Fruit fly (Drosophila melanogaster) whole organism, embryonic: ENCODE measurements around the gene CG43618.
A peak's percentile ranks its signal among the peaks of the same experiment; 100 is the strongest.

Source experiments
- B-H1 ChIP-seq: fragments of 200-800 bp; sonication (Bioruptor generic); IDR thresholded peaks from 3 replicates; pipeline ENCODE4 v1.3.6; 2022; ENCODE audit warnings: missing biosample characterization, missing genetic modification characterization
- CG14710 ChIP-seq: fragments of 200-800 bp; sonication (Bioruptor generic); optimal IDR thresholded peaks from 3 replicates; lab custom pipeline; 2019; ENCODE audit warnings: missing biosample characterization, mild to moderate bottlenecking, missing genetic modification characterization, moderate library complexity
- CG15479 ChIP-seq: fragments of 200-800 bp; sonication (Bioruptor generic); optimal IDR thresholded peaks from 3 replicates; lab custom pipeline; 2019; ENCODE audit warnings: missing biosample characterization, mild to moderate bottlenecking, missing genetic modification characterization, moderate library complexity
- CG1602 ChIP-seq: fragments of 200-800 bp; sonication (Bioruptor generic); optimal IDR thresholded peaks from 3 replicates; lab custom pipeline; 2016; ENCODE audit warnings: missing biosample characterization, missing genetic modification characterization
- CG16813 ChIP-seq: fragments of 200-800 bp; sonication (Bioruptor generic); IDR thresholded peaks from 3 replicates; pipeline ENCODE4 v1.3.6; 2022; ENCODE audit warnings: missing biosample characterization, missing genetic modification characterization; ENCODE audit not compliant: partially characterized antibody
- CG16863 ChIP-seq: fragments of 200-800 bp; sonication (Bioruptor generic); optimal IDR thresholded peaks from 3 replicates; lab custom pipeline; 2016; ENCODE audit warnings: missing biosample characterization, missing genetic modification characterization
- CG17802 ChIP-seq: fragments of 200-800 bp; sonication (Bioruptor generic); optimal IDR thresholded peaks from 2 replicates; lab custom pipeline; 2018; ENCODE audit warnings: missing biosample characterization, mild to moderate bottlenecking, missing genetic modification characterization, moderate library complexity
- CG2875 ChIP-seq: fragments of 200-800 bp; sonication (Bioruptor generic); optimal IDR thresholded peaks from 2 replicates; lab custom pipeline; 2017; ENCODE audit warnings: missing biosample characterization, mild to moderate bottlenecking, missing genetic modification characterization, missing genetic modification reagents
- CG30403 ChIP-seq: fragments of 200-800 bp; sonication (Bioruptor generic); optimal IDR thresholded peaks from 3 replicates; lab custom pipeline; 2016; ENCODE audit warnings: missing biosample characterization, missing genetic modification characterization
- CG31224 ChIP-seq: fragments of 200-800 bp; sonication (Bioruptor generic); IDR thresholded peaks from 2 replicates; pipeline ENCODE4 v1.3.6; 2022; ENCODE audit warnings: missing biosample characterization, missing genetic modification characterization
- CG33213 ChIP-seq: fragments of 200-800 bp; sonication (Bioruptor generic); optimal IDR thresholded peaks from 3 replicates; lab custom pipeline; 2016; ENCODE audit warnings: missing biosample characterization, missing genetic modification characterization
- CG34224 ChIP-seq: fragments of 200-800 bp; sonication (Bioruptor generic); IDR thresholded peaks from 3 replicates; pipeline ENCODE4 v1.3.6; 2022; ENCODE audit warnings: missing biosample characterization, missing genetic modification characterization; ENCODE audit not compliant: partially characterized antibody
- CG34376 ChIP-seq: fragments of 200-800 bp; sonication (Bioruptor generic); optimal IDR thresholded peaks from 2 replicates; lab custom pipeline; 2018; ENCODE audit warnings: missing biosample characterization, mild to moderate bottlenecking, missing genetic modification characterization
- CG3838 ChIP-seq: fragments of 200-800 bp; sonication (Bioruptor generic); optimal IDR thresholded peaks from 3 replicates; lab custom pipeline; 2016; ENCODE audit warnings: missing biosample characterization, missing genetic modification characterization
- CG6254 ChIP-seq: fragments of 200-800 bp; sonication (Bioruptor generic); optimal IDR thresholded peaks from 3 replicates; lab custom pipeline; 2017; ENCODE audit warnings: mild to moderate bottlenecking, missing biosample characterization, missing genetic modification reagents, missing genetic modification characterization
- CG6791 ChIP-seq: fragments of 200-800 bp; sonication (Bioruptor generic); IDR thresholded peaks from 3 replicates; pipeline ENCODE4 v1.3.6; 2022; ENCODE audit warnings: missing biosample characterization, missing genetic modification characterization; ENCODE audit not compliant: partially characterized antibody
- D ChIP-seq, 2 experiments: fragments of 200-800 bp in 1 of 2; fragments of >200 bp in 1 of 2; sonication (Bioruptor generic) in 1 of 2; optimal IDR thresholded peaks; 2 replicates in 1 of 2; 3 replicates in 1 of 2; lab custom pipeline; 2017; ENCODE audit warnings: mild to moderate bottlenecking in 1 of 2, missing biosample characterization in 1 of 2, missing genetic modification characterization in 1 of 2, missing genetic modification reagents in 1 of 2
- Dad ChIP-seq: fragments of 200-800 bp; sonication (Bioruptor generic); optimal IDR thresholded peaks from 3 replicates; lab custom pipeline; 2016; ENCODE audit warnings: missing biosample characterization, missing genetic modification characterization
- Dbx ChIP-seq: fragments of 200-800 bp; sonication (Bioruptor generic); IDR thresholded peaks from 3 replicates; pipeline ENCODE4 v1.3.6; 2022; ENCODE audit warnings: missing biosample characterization, missing genetic modification characterization
- Dref ChIP-seq: fragments of 200-800 bp; sonication (Bioruptor generic); IDR thresholded peaks from 2 replicates; pipeline ENCODE4 v1.3.6; 2022; ENCODE audit warnings: missing biosample characterization, missing genetic modification characterization
- Gug ChIP-seq: fragments of 200-800 bp; sonication (Bioruptor generic); IDR thresholded peaks from 4 replicates; pipeline ENCODE4 v1.3.6; 2022; ENCODE audit warnings: missing biosample characterization, missing genetic modification characterization
- MBD-R2 ChIP-seq: fragments of 200-800 bp; sonication (Bioruptor generic); IDR thresholded peaks from 2 replicates; pipeline ENCODE4 v1.3.6; 2022; ENCODE audit warnings: missing biosample characterization, missing genetic modification characterization
- Opbp ChIP-seq: fragments of 200-800 bp; sonication (Bioruptor generic); IDR thresholded peaks from 3 replicates; pipeline ENCODE4 v1.3.6; 2022; ENCODE audit warnings: missing biosample characterization, missing genetic modification characterization; ENCODE audit not compliant: partially characterized antibody
- Poxn ChIP-seq: fragments of 200-800 bp; sonication (Bioruptor generic); IDR thresholded peaks from 2 replicates; pipeline ENCODE4 v1.3.6; 2022; ENCODE audit warnings: missing biosample characterization, missing genetic modification characterization
- Sox102F ChIP-seq: fragments of 200-800 bp; sonication (Bioruptor generic); optimal IDR thresholded peaks from 2 replicates; lab custom pipeline; 2018; ENCODE audit warnings: missing biosample characterization, mild to moderate bottlenecking, missing genetic modification characterization, moderate library complexity
- TFAM ChIP-seq: fragments of 200-800 bp; sonication (Bioruptor generic); optimal IDR thresholded peaks from 2 replicates; lab custom pipeline; 2017; ENCODE audit warnings: missing biosample characterization, missing genetic modification characterization, inconsistent platforms
- amos ChIP-seq: fragments of 200-800 bp; sonication (Bioruptor generic); IDR thresholded peaks from 2 replicates; pipeline ENCODE4 v1.3.6; 2022; ENCODE audit warnings: missing biosample characterization, missing genetic modification characterization; ENCODE audit not compliant: partially characterized antibody
- bsh ChIP-seq, 2 experiments: fragments of 200-800 bp; sonication (Bioruptor generic); optimal IDR thresholded peaks; 2 replicates each; lab custom pipeline; 2017 to 2018; ENCODE audit warnings: mild to moderate bottlenecking in 2 of 2, missing biosample characterization in 2 of 2, missing genetic modification characterization in 2 of 2, moderate library complexity in 1 of 2
- corto ChIP-seq: fragments of 200-800 bp; sonication (Bioruptor generic); optimal IDR thresholded peaks from 2 replicates; lab custom pipeline; 2016; ENCODE audit warnings: missing biosample characterization, mild to moderate bottlenecking, missing genetic modification characterization, moderate library complexity
- dpn ChIP-seq, 2 experiments: fragments of 200-800 bp; sonication (Bioruptor generic); optimal IDR thresholded peaks; 3 replicates each; lab custom pipeline; 2016; ENCODE audit warnings: missing biosample characterization in 2 of 2, missing genetic modification characterization in 2 of 2
- esg ChIP-seq: fragments of 200-800 bp; sonication (Bioruptor generic); conservative IDR thresholded peaks from 2 replicates; pipeline ENCODE4 v1.3.6; 2022; ENCODE audit warnings: missing biosample characterization, missing genetic modification characterization
- exex ChIP-seq: fragments of 200-800 bp; sonication (Bioruptor generic); optimal IDR thresholded peaks from 4 replicates; lab custom pipeline; 2018; ENCODE audit warnings: missing biosample characterization, mild to moderate bottlenecking, missing genetic modification characterization, moderate library complexity
- hbn ChIP-seq: fragments of 200-800 bp; sonication (Bioruptor generic); IDR thresholded peaks from 2 replicates; pipeline ENCODE4 v1.3.6; 2022; ENCODE audit warnings: missing biosample characterization, missing genetic modification characterization; ENCODE audit not compliant: partially characterized antibody
- inv ChIP-seq: fragments of 200-800 bp; sonication (Bioruptor generic); IDR thresholded peaks from 2 replicates; pipeline ENCODE4 v1.3.6; 2022; ENCODE audit warnings: missing biosample characterization, missing genetic modification characterization; ENCODE audit not compliant: partially characterized antibody
- kni ChIP-seq: fragments of 200-800 bp; sonication (Bioruptor generic); optimal IDR thresholded peaks from 3 replicates; lab custom pipeline; 2017; ENCODE audit warnings: mild to moderate bottlenecking, missing biosample characterization, missing genetic modification reagents, missing genetic modification characterization
- knrl ChIP-seq: fragments of 200-800 bp; sonication (Bioruptor generic); IDR thresholded peaks from 3 replicates; pipeline ENCODE4 v1.3.6; 2022; ENCODE audit warnings: missing biosample characterization, missing genetic modification characterization; ENCODE audit not compliant: partially characterized antibody
- lilli ChIP-seq: fragments of 200-800 bp; sonication (Bioruptor generic); optimal IDR thresholded peaks from 3 replicates; lab custom pipeline; 2016; ENCODE audit warnings: missing biosample characterization, missing genetic modification characterization
- mirr ChIP-seq: fragments of 200-800 bp; sonication (Bioruptor generic); optimal IDR thresholded peaks from 3 replicates; lab custom pipeline; 2018; ENCODE audit warnings: missing biosample characterization, mild to moderate bottlenecking, missing genetic modification characterization
- nau ChIP-seq: fragments of 200-800 bp; sonication (Bioruptor generic); optimal IDR thresholded peaks from 3 replicates; lab custom pipeline; 2017; ENCODE audit warnings: missing biosample characterization, mild to moderate bottlenecking, missing genetic modification characterization, missing genetic modification reagents
- nerfin-2 ChIP-seq: fragments of 200-800 bp; sonication (Bioruptor generic); IDR thresholded peaks from 2 replicates; pipeline ENCODE4 v1.3.6; 2022; ENCODE audit warnings: missing biosample characterization, missing genetic modification characterization; ENCODE audit not compliant: partially characterized antibody
- psq ChIP-seq: fragments of 200-800 bp; sonication (Bioruptor generic); optimal IDR thresholded peaks from 2 replicates; lab custom pipeline; 2017; ENCODE audit warnings: missing biosample characterization, missing genetic modification characterization
- pum ChIP-seq: fragments of 200-800 bp; sonication (Bioruptor generic); optimal IDR thresholded peaks from 2 replicates; lab custom pipeline; 2016; ENCODE audit warnings: missing biosample characterization, missing genetic modification characterization
- slou ChIP-seq: fragments of 200-800 bp; sonication (Bioruptor generic); optimal IDR thresholded peaks from 3 replicates; lab custom pipeline; 2016; ENCODE audit warnings: missing biosample characterization, missing genetic modification characterization
- twi ChIP-seq: fragments of 200-800 bp; optimal IDR thresholded peaks from 2 replicates; lab custom pipeline; 2019; ENCODE audit warnings: missing biosample characterization, mild to moderate bottlenecking, missing genetic modification characterization, moderate library complexity
- tx ChIP-seq: fragments of 200-800 bp; sonication (Bioruptor generic); optimal IDR thresholded peaks from 2 replicates; lab custom pipeline; 2016; ENCODE audit warnings: missing biosample characterization, missing genetic modification characterization
- vnd ChIP-seq: fragments of 200-800 bp; sonication (Bioruptor generic); IDR thresholded peaks from 3 replicates; pipeline ENCODE4 v1.3.6; 2022; ENCODE audit warnings: missing biosample characterization, missing genetic modification characterization; ENCODE audit not compliant: partially characterized antibody
- zfh1 ChIP-seq: fragments of 200-800 bp; sonication (Bioruptor generic); IDR thresholded peaks from 3 replicates; pipeline ENCODE4 v1.3.6; 2022; ENCODE audit warnings: missing biosample characterization, missing genetic modification characterization

The CG43618 gene

dm6 chr3R:8030151-8030899, 18.6 kb upstream of the CG43618 start, which contains the start of the genes CG10903 and CG2747 (continued):
- TF ChIP-seq CG3838 (GFP tag; lab: Kevin White, UChicago), result no peak
- TF ChIP-seq CG2875 (GFP tag; lab: Kevin White, UChicago), result no peak
- peak; percentile 45 for TF ChIP-seq twi (tag; lab: Kevin White, UChicago)
- peak; percentile 74 for TF ChIP-seq kni (GFP tag; lab: Kevin White, UChicago)
- TF ChIP-seq B-H1, result no peak
- peak; percentile 65 for TF ChIP-seq hbn (GFP tag; lab: Robert Waterston, UW)
- peak; percentile 68; the same call in 2 of the 3 replicates for TF ChIP-seq CG6791 (GFP tag; lab: Robert Waterston, UW)
- no peak for TF ChIP-seq CG31224 (GFP tag; lab: Robert Waterston, UW)
- TF ChIP-seq dpn (GFP tag; optimal IDR thresholded peaks at IDR 0.05; lab: Kevin White, UChicago), result peak in 1 of 2 experiments; percentile 10
- no peak for TF ChIP-seq CG1602 (GFP tag; lab: Kevin White, UChicago)
- TF ChIP-seq CG17802, result no peak
- TF ChIP-seq Gug, result no peak
- TF ChIP-seq CG14710, result peak; percentile 27
- peak; percentile 62 for TF ChIP-seq CG34224
- TF ChIP-seq knrl, result peak; percentile 66
- peak; percentile 29 for TF ChIP-seq D (optimal IDR thresholded peaks at IDR 0.05; lab: Kevin White, UChicago)
- no peak for TF ChIP-seq D (GFP tag; optimal IDR thresholded peaks at IDR 0.05; lab: Kevin White, UChicago)
- TF ChIP-seq CG33213 (GFP tag; lab: Kevin White, UChicago), result no peak
- TF ChIP-seq exex (tag; lab: Kevin White, UChicago), result peak; percentile 39
- TF ChIP-seq corto (GFP tag; lab: Kevin White, UChicago), result no peak
- no peak for TF ChIP-seq TFAM (GFP tag; lab: Kevin White, UChicago)
- TF ChIP-seq CG6254 (GFP tag; lab: Kevin White, UChicago), result no peak
- TF ChIP-seq psq, result no peak
- peak; percentile 33; the same call in 1 of the 3 replicates for TF ChIP-seq vnd
- peak; percentile 68 for TF ChIP-seq Dref (GFP tag; lab: Robert Waterston, UW)
- peak; percentile 16; the same call in 1 of the 2 replicates for TF ChIP-seq nerfin-2 (GFP tag; lab: Robert Waterston, UW)
- TF ChIP-seq CG34376 (GFP tag; lab: Kevin White, UChicago), result peak; percentile 49
- TF ChIP-seq MBD-R2 (GFP tag; lab: Robert Waterston, UW), result peak; percentile 70
- TF ChIP-seq slou (GFP tag; lab: Kevin White, UChicago), result no peak
- no peak for TF ChIP-seq esg (GFP tag; lab: Robert Waterston, UW)
- TF ChIP-seq inv, result peak; percentile 53; the same call in 1 of the 2 replicates
- TF ChIP-seq CG15479 (GFP tag; lab: Kevin White, UChicago), result no peak
- no peak for TF ChIP-seq bsh (GFP tag; optimal IDR thresholded peaks at IDR 0.05; lab: Kevin White, UChicago)
- TF ChIP-seq mirr, result no peak
- no peak for TF ChIP-seq Poxn
- no peak for TF ChIP-seq zfh1 (GFP tag; lab: Robert Waterston, UW)
- TF ChIP-seq amos (GFP tag; lab: Robert Waterston, UW), result peak; percentile 75
- no peak for TF ChIP-seq Sox102F (GFP tag; lab: Kevin White, UChicago)
- TF ChIP-seq pum, result no peak
- no peak for TF ChIP-seq CG16863 (GFP tag; lab: Kevin White, UChicago)
- TF ChIP-seq tx (GFP tag; lab: Kevin White, UChicago), result peak; percentile 61
- TF ChIP-seq CG16813 (GFP tag; lab: Robert Waterston, UW), result peak; percentile 64; the same call in 2 of the 3 replicates
- no peak for TF ChIP-seq lilli
- peak; percentile 28 for TF ChIP-seq nau (GFP tag; lab: Kevin White, UChicago)
- no peak for TF ChIP-seq CG30403 (GFP tag; lab: Kevin White, UChicago)
- no peak for TF ChIP-seq Dad (GFP tag; lab: Kevin White, UChicago)
- no peak for TF ChIP-seq Dbx (GFP tag; lab: Robert Waterston, UW)
- TF ChIP-seq Opbp (GFP tag; lab: Robert Waterston, UW), result peak; percentile 59; the same call in 1 of the 3 replicates
